Fruit fly (Drosophila melanogaster) whole organism, adult: ENCODE data around the gene CG10969.
A peak's percentile ranks its signal among the peaks of the same experiment; 100 is the strongest.

Experiments used
- CG11617 ChIP-seq: fragments of 200-800 bp; sonication (Bioruptor generic); optimal IDR thresholded peaks from 2 replicates; lab custom pipeline; 2017; ENCODE audit warnings: mild to moderate bottlenecking, missing biosample characterization, missing genetic modification reagents, missing genetic modification characterization
- CG12768 ChIP-seq: fragments of 200-800 bp; sonication (Bioruptor generic); optimal IDR thresholded peaks from 2 replicates; lab custom pipeline; 2017; ENCODE audit warnings: missing biosample characterization, missing genetic modification characterization, mild to moderate bottlenecking, moderate library complexity, missing genetic modification reagents
- CG14711 ChIP-seq: fragments of 200-800 bp; sonication (Bioruptor generic); optimal IDR thresholded peaks from 2 replicates; lab custom pipeline; 2018; ENCODE audit warnings: missing biosample characterization, mild to moderate bottlenecking, missing genetic modification characterization, moderate library complexity
- CG1620 ChIP-seq: fragments of 200-800 bp; sonication (Bioruptor generic); optimal IDR thresholded peaks from 2 replicates; lab custom pipeline; 2016; ENCODE audit warnings: missing biosample characterization, missing genetic modification characterization
- CG33017 ChIP-seq: fragments of 200-800 bp; sonication (Bioruptor generic); optimal IDR thresholded peaks from 2 replicates; lab custom pipeline; 2018; ENCODE audit warnings: missing biosample characterization, mild to moderate bottlenecking, missing genetic modification characterization, moderate library complexity
- CG5204 ChIP-seq: fragments of 200-800 bp; sonication (Bioruptor generic); optimal IDR thresholded peaks from 2 replicates; lab custom pipeline; 2016; ENCODE audit warnings: missing biosample characterization, missing genetic modification characterization
- CG7045 ChIP-seq: fragments of 200-800 bp; sonication (Bioruptor generic); optimal IDR thresholded peaks from 2 replicates; lab custom pipeline; 2017; ENCODE audit warnings: missing biosample characterization, mild to moderate bottlenecking, missing genetic modification characterization
- CG7101 ChIP-seq: fragments of 200-800 bp; sonication (Bioruptor generic); optimal IDR thresholded peaks from 2 replicates; lab custom pipeline; 2018; ENCODE audit warnings: missing biosample characterization, mild to moderate bottlenecking, missing genetic modification characterization, moderate library complexity
- Clk ChIP-seq: fragments of 200-800 bp; sonication (Bioruptor generic); optimal IDR thresholded peaks from 2 replicates; lab custom pipeline; 2017; ENCODE audit warnings: missing biosample characterization, missing genetic modification characterization
- Crg-1 ChIP-seq: fragments of 200-800 bp; sonication (Bioruptor generic); optimal IDR thresholded peaks from 2 replicates; lab custom pipeline; 2016; ENCODE audit warnings: missing biosample characterization, missing genetic modification characterization
- Hr96 ChIP-seq: fragments of 200-800 bp; sonication (Bioruptor generic); optimal IDR thresholded peaks from 2 replicates; lab custom pipeline; 2016; ENCODE audit warnings: missing biosample characterization, missing genetic modification characterization
- Mnt ChIP-seq: fragments of 200-800 bp; sonication (Bioruptor generic); optimal IDR thresholded peaks from 2 replicates; lab custom pipeline; 2016; ENCODE audit warnings: missing biosample characterization, mild to moderate bottlenecking, missing genetic modification characterization
- bab1 ChIP-seq: fragments of 200-800 bp; sonication (Bioruptor generic); optimal IDR thresholded peaks from 3 replicates; lab custom pipeline; 2019; ENCODE audit warnings: missing biosample characterization, mild to moderate bottlenecking, missing genetic modification characterization, moderate library complexity
- cic ChIP-seq: fragments of 200-800 bp; sonication (Bioruptor generic); optimal IDR thresholded peaks from 2 replicates; lab custom pipeline; 2017; ENCODE audit warnings: missing biosample characterization, mild to moderate bottlenecking, missing genetic modification characterization, moderate library complexity
- cnc ChIP-seq, 2 experiments: fragments of >200 bp; optimal IDR thresholded peaks; 2 replicates each; lab custom pipeline; 2017
- kay ChIP-seq: fragments of 200-800 bp; sonication (Bioruptor generic); peaks from one replicate; lab custom pipeline; 2016; ENCODE audit warnings: missing biosample characterization, missing genetic modification characterization, borderline replicate concordance
- ovo ChIP-seq: fragments of 200-800 bp; sonication (Bioruptor generic); optimal IDR thresholded peaks from 2 replicates; lab custom pipeline; 2016; ENCODE audit warnings: missing biosample characterization, missing genetic modification characterization
- pad ChIP-seq: fragments of 200-800 bp; sonication (Bioruptor generic); optimal IDR thresholded peaks from 3 replicates; lab custom pipeline; 2017; ENCODE audit warnings: missing biosample characterization, missing genetic modification characterization, mild to moderate bottlenecking, moderate library complexity, missing genetic modification reagents
- tj ChIP-seq: fragments of 200-800 bp; sonication (Bioruptor generic); optimal IDR thresholded peaks from 3 replicates; lab custom pipeline; 2017; ENCODE audit warnings: missing biosample characterization, mild to moderate bottlenecking, missing genetic modification characterization, moderate library complexity
- toe ChIP-seq: fragments of 200-800 bp; sonication (Bioruptor generic); optimal IDR thresholded peaks from 2 replicates; lab custom pipeline; 2016; ENCODE audit warnings: missing biosample characterization, missing genetic modification characterization

The CG10969 gene

dm6 chr3L:12734550-12735012 is 46.3 kb downstream of the CG10969 start, which contains the start of the genes SmD1 and Ptp69D:
Gene SmD1, minus strand, starts transcription at chr3L:12734611.
Gene Ptp69D, plus strand, starts transcription at chr3L:12734945.
- TF ChIP-seq CG1620 (GFP tag; lab: Kevin White, UChicago): no peak
- TF ChIP-seq CG14711 (tag; lab: Kevin White, UChicago): peak; percentile 20
- TF ChIP-seq pad (GFP tag; lab: Kevin White, UChicago): peak; percentile 9
- TF ChIP-seq ovo (GFP tag; lab: Kevin White, UChicago): no peak
- no peak for TF ChIP-seq Clk (GFP tag; lab: Kevin White, UChicago)
- TF ChIP-seq cnc (optimal IDR thresholded peaks at IDR 0.05; lab: Kevin White, UChicago): no peak
- TF ChIP-seq tj (GFP tag; lab: Kevin White, UChicago): no peak
- TF ChIP-seq Crg-1 (GFP tag; lab: Kevin White, UChicago): no peak
- no peak for TF ChIP-seq bab1 (GFP tag; lab: Kevin White, UChicago)
- no peak for TF ChIP-seq CG7101 (tag; lab: Kevin White, UChicago)
- no peak for TF ChIP-seq CG33017 (tag; lab: Kevin White, UChicago)
- peak; percentile 22 for TF ChIP-seq CG12768 (GFP tag; lab: Kevin White, UChicago)
- TF ChIP-seq cic (GFP tag; lab: Kevin White, UChicago): no peak
- TF ChIP-seq Mnt (GFP tag; lab: Kevin White, UChicago): peak; percentile 35
- TF ChIP-seq Hr96 (GFP tag; lab: Kevin White, UChicago): no peak
- no peak for TF ChIP-seq CG5204 (GFP tag; lab: Kevin White, UChicago)
- TF ChIP-seq CG11617 (GFP tag; lab: Kevin White, UChicago): peak; percentile 32
- TF ChIP-seq CG7045 (GFP tag; lab: Kevin White, UChicago): no peak
- no peak for TF ChIP-seq toe (GFP tag; lab: Kevin White, UChicago)
- no peak for TF ChIP-seq kay

dm6 chr3L:12732742-12733141 is 48.2 kb downstream of the CG10969 start:
- no peak for TF ChIP-seq cnc (optimal IDR thresholded peaks at IDR 0.05; lab: Kevin White, UChicago)
- no peak for TF ChIP-seq Mnt (GFP tag; lab: Kevin White, UChicago)
- TF ChIP-seq CG5204 (GFP tag; lab: Kevin White, UChicago): no peak
- no peak for TF ChIP-seq pad (GFP tag; lab: Kevin White, UChicago)
- TF ChIP-seq CG11617 (GFP tag; lab: Kevin White, UChicago): no peak
- TF ChIP-seq CG14711 (tag; lab: Kevin White, UChicago): no peak
- no peak for TF ChIP-seq ovo (GFP tag; lab: Kevin White, UChicago)
- no peak for TF ChIP-seq bab1 (GFP tag; lab: Kevin White, UChicago)
- no peak for TF ChIP-seq CG12768 (GFP tag; lab: Kevin White, UChicago)

DNA sequence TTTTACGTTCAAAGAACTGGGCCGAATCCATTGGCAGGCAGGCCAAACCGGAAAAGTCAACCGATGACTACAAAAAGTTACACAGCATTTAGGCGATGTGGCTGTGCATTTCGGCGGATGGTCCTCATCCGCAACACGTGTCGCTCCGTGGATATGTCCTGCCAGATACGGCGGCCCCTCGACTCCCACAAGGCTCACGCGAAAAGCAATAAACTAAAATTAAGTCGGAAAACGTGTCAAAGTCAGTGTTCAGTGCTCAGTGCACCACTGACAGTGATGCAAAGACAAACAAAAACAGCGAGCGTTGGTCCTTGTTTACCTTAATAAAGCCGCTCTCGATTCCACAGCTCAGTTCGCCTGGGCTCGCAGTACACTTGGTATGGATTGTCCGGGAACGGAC is 51.3 kb downstream of the CG10969 start:
- TF ChIP-seq CG33017 (tag; lab: Kevin White, UChicago) (no peak), Mnt (GFP tag; lab: Kevin White, UChicago) (no peak), CG7101 (tag; lab: Kevin White, UChicago) (no peak), CG7045 (GFP tag; lab: Kevin White, UChicago) (no peak), Hr96 (GFP tag; lab: Kevin White, UChicago) (no peak), ovo (GFP tag; lab: Kevin White, UChicago) (no peak), kay (no peak), toe (GFP tag; lab: Kevin White, UChicago) (no peak), CG14711 (tag; lab: Kevin White, UChicago) (no peak), Crg-1 (GFP tag; lab: Kevin White, UChicago) (no peak), CG1620 (GFP tag; lab: Kevin White, UChicago) (no peak), CG12768 (GFP tag; lab: Kevin White, UChicago) (no peak)
